Fruit fly (Drosophila melanogaster) Kc167 (cell line): ENCODE results near the gene CG32756.

Source experiments
- insv ChIP-seq: fragments of >200 bp; optimal IDR thresholded peaks from 3 replicates; lab custom pipeline; 2018; ENCODE audit warnings: missing external identifiers
- ttk ChIP-seq: sonication (Bioruptor generic); optimal IDR thresholded peaks from 2 replicates; lab custom pipeline; 2017; ENCODE audit warnings: missing external identifiers

DNA sequence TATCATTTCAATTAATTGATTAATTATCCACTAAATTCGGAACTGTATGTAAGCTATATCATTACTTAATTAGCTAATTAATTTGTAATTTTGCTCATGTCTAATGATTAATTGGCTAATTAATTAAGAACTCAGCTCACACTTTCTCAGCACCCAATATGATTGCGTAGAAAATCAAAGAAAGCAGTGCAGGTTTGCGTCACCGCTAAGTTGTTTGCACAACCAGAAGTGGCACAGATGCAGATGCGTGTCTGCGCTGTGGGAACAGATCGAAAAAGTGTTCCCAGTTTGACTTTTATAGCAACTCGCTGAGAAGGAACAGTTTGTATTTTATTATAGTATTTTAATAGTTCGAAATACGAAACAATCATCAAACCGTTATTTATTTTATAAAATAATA lies 46.7 kb downstream of the CG32756 start:
- TF ChIP-seq insv (no peak), ttk (lab: Kevin White, UChicago) (no peak)
